Worm (Caenorhabditis elegans) whole organism, mixed stage, embryonic: ENCODE results near the gene set-25.

Source experiments
- ces-1 ChIP-seq: fragments of 150-350 bp; optimal IDR thresholded peaks from 2 replicates; lab custom pipeline; 2014; ENCODE audit warnings: missing biosample characterization, missing genetic modification reagents, missing genetic modification characterization
- elt-3 ChIP-seq: fragments of 150-350 bp; optimal IDR thresholded peaks from 2 replicates; lab custom pipeline; 2014; ENCODE audit warnings: missing biosample characterization, missing genetic modification characterization

DNA sequence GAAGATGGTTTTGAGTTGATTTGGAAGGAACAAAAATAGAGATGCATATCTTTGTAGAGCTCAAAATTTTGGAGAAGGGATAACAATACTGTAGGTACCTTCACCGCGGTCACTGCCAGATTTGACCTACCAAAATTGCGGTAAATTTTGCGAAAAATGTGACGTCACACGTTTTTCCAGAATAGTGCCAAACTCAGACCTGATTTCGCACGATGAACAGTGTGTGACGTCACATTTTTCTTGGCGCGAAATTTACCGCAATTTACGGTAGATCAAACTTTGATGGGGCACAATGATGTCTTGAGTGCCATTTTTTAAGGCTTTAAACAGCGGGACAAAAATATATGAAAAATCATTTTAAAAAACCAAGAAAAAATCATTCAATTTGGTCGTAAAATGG is 36.0 kb upstream of the set-25 start:
- TF ChIP-seq elt-3 (tag; lab: Kevin White, UChicago) (no peak), ces-1 (GFP tag; lab: Kevin White, UChicago) (no peak)
